Fruit fly (Drosophila melanogaster): ENCODE results near the gene CG46448.

dm6 chr2L:2394872-2395271 is 3.4 kb downstream of the CG46448 start:
- no peak for TF ChIP-seq Gug (GFP tag; IDR thresholded peaks at IDR 0.05)
- TF ChIP-seq Eip75B (GFP tag; optimal IDR thresholded peaks at IDR 0.05) = no peak
- no peak for TF ChIP-seq CG16779 (tag; optimal IDR thresholded peaks at IDR 0.05)
- no peak for TF ChIP-seq CG6792 (GFP tag; optimal IDR thresholded peaks at IDR 0.05)
- no peak for TF ChIP-seq Hr4 (GFP tag; optimal IDR thresholded peaks at IDR 0.05)
- no peak for TF ChIP-seq acj6 (GFP tag; optimal IDR thresholded peaks at IDR 0.05)
- TF ChIP-seq ss (GFP tag; optimal IDR thresholded peaks at IDR 0.05) = no peak
- TF ChIP-seq Blimp-1 (GFP tag; optimal IDR thresholded peaks at IDR 0.05) = no peak
- no peak for TF ChIP-seq Eip93F (GFP tag; optimal IDR thresholded peaks at IDR 0.05)
- TF ChIP-seq CG34406 (GFP tag; optimal IDR thresholded peaks at IDR 0.05) = no peak
